Fruit fly (Drosophila melanogaster) whole organism, embryonic: ENCODE results near the gene Clc.
A peak's percentile ranks its signal among the peaks of the same experiment; 100 is the strongest.

Experiments
- Abd-B ChIP-seq: fragments of 200-800 bp; sonication (Bioruptor generic); optimal IDR thresholded peaks from 2 replicates; lab custom pipeline; 2018; ENCODE audit warnings: missing biosample characterization, mild to moderate bottlenecking, missing genetic modification characterization, moderate library complexity
- Antp ChIP-seq: fragments of 200-800 bp; sonication (Bioruptor generic); optimal IDR thresholded peaks from 3 replicates; lab custom pipeline; 2016; ENCODE audit warnings: missing biosample characterization, missing genetic modification characterization
- CG10366 ChIP-seq: fragments of 200-800 bp; sonication (Bioruptor generic); IDR thresholded peaks from 2 replicates; pipeline ENCODE4 v1.3.6; 2022; ENCODE audit warnings: missing biosample characterization, missing genetic modification characterization
- CG11247 ChIP-seq: fragments of 200-800 bp; sonication (Bioruptor generic); IDR thresholded peaks from 2 replicates; pipeline ENCODE4 v1.3.6; 2022; ENCODE audit warnings: missing biosample characterization, missing genetic modification characterization
- CG12071 ChIP-seq: fragments of 200-800 bp; sonication (Bioruptor generic); optimal IDR thresholded peaks from 3 replicates; lab custom pipeline; 2018; ENCODE audit warnings: missing biosample characterization, mild to moderate bottlenecking, missing genetic modification characterization
- CG1233 ChIP-seq: fragments of 200-800 bp; sonication (Bioruptor generic); optimal IDR thresholded peaks from 4 replicates; lab custom pipeline; 2018; ENCODE audit warnings: missing biosample characterization, mild to moderate bottlenecking, missing genetic modification characterization
- CG12744 ChIP-seq: fragments of 200-800 bp; sonication (Bioruptor generic); optimal IDR thresholded peaks from 2 replicates; lab custom pipeline; 2016; ENCODE audit warnings: missing biosample characterization, missing genetic modification characterization
- CG13894 ChIP-seq: fragments of 200-800 bp; sonication (Bioruptor generic); optimal IDR thresholded peaks from 3 replicates; lab custom pipeline; 2018; ENCODE audit warnings: missing biosample characterization, mild to moderate bottlenecking, missing genetic modification characterization, moderate library complexity
- CG14441 ChIP-seq: fragments of 200-800 bp; sonication (Bioruptor generic); IDR thresholded peaks from 2 replicates; pipeline ENCODE4 v1.3.6; 2022; ENCODE audit warnings: missing biosample characterization, missing genetic modification characterization
- CG17359 ChIP-seq: fragments of 200-800 bp; sonication (Bioruptor generic); optimal IDR thresholded peaks from 3 replicates; lab custom pipeline; 2018; ENCODE audit warnings: missing biosample characterization, mild to moderate bottlenecking, missing genetic modification characterization, moderate library complexity
- CG18011 ChIP-seq: fragments of 200-800 bp; sonication (Bioruptor generic); optimal IDR thresholded peaks from 2 replicates; lab custom pipeline; 2017; ENCODE audit warnings: missing biosample characterization, missing genetic modification characterization, mild to moderate bottlenecking, moderate library complexity, missing genotype
- CG1832 ChIP-seq: fragments of 200-800 bp; sonication (Bioruptor generic); optimal IDR thresholded peaks from 2 replicates; lab custom pipeline; 2017; ENCODE audit warnings: missing biosample characterization, mild to moderate bottlenecking, missing genetic modification characterization, inconsistent platforms
- CG18476 ChIP-seq: fragments of 200-800 bp; sonication (Bioruptor generic); optimal IDR thresholded peaks from 2 replicates; lab custom pipeline; 2016; ENCODE audit warnings: missing biosample characterization, mild to moderate bottlenecking, missing genetic modification characterization
- CG2889 ChIP-seq: fragments of 200-800 bp; sonication (Bioruptor generic); IDR thresholded peaks from 3 replicates; pipeline ENCODE4 v1.3.6; 2022; ENCODE audit warnings: missing biosample characterization, missing genetic modification characterization
- CG3838 ChIP-seq: fragments of 200-800 bp; sonication (Bioruptor generic); optimal IDR thresholded peaks from 3 replicates; lab custom pipeline; 2016; ENCODE audit warnings: missing biosample characterization, missing genetic modification characterization
- CG3847 ChIP-seq: fragments of 200-800 bp; sonication (Bioruptor generic); IDR thresholded peaks from 2 replicates; pipeline ENCODE4 v1.3.6; 2022; ENCODE audit warnings: missing biosample characterization, missing genetic modification characterization
- CG4328 ChIP-seq: fragments of 200-800 bp; sonication (Bioruptor generic); optimal IDR thresholded peaks from 3 replicates; lab custom pipeline; 2017; ENCODE audit warnings: missing biosample characterization, missing genetic modification reagents, missing genetic modification characterization
- CG5245 ChIP-seq: fragments of 200-800 bp; sonication (Bioruptor generic); optimal IDR thresholded peaks from 3 replicates; lab custom pipeline; 2016; ENCODE audit warnings: missing biosample characterization, missing genetic modification characterization
- CG7556 ChIP-seq: fragments of 200-800 bp; sonication (Bioruptor generic); optimal IDR thresholded peaks from 2 replicates; lab custom pipeline; 2017; ENCODE audit warnings: missing biosample characterization, mild to moderate bottlenecking, missing genetic modification characterization
- CG9727 ChIP-seq: fragments of 200-800 bp; sonication (Bioruptor generic); optimal IDR thresholded peaks from 3 replicates; lab custom pipeline; 2017; ENCODE audit warnings: missing biosample characterization, mild to moderate bottlenecking, missing genetic modification characterization
- CG9797 ChIP-seq: fragments of 200-800 bp; sonication (Bioruptor generic); optimal IDR thresholded peaks from 3 replicates; lab custom pipeline; 2018; ENCODE audit warnings: missing biosample characterization, mild to moderate bottlenecking, missing genetic modification characterization
- CrebB ChIP-seq: fragments of 200-800 bp; sonication (Bioruptor generic); optimal IDR thresholded peaks from 3 replicates; lab custom pipeline; 2018; ENCODE audit warnings: missing biosample characterization, mild to moderate bottlenecking, missing genetic modification characterization
- Drgx ChIP-seq: fragments of 200-800 bp; sonication (Bioruptor generic); IDR thresholded peaks from 2 replicates; pipeline ENCODE4 v1.3.6; 2022; ENCODE audit warnings: missing biosample characterization, missing genetic modification characterization
- HmgZ ChIP-seq: fragments of 200-800 bp; sonication (Bioruptor generic); optimal IDR thresholded peaks from 2 replicates; lab custom pipeline; 2018; ENCODE audit warnings: missing biosample characterization, mild to moderate bottlenecking, missing genetic modification characterization
- Hr39 ChIP-seq: fragments of >200 bp; optimal IDR thresholded peaks from 2 replicates; lab custom pipeline; 2017
- Oaz ChIP-seq: fragments of 200-800 bp; sonication (Bioruptor generic); IDR thresholded peaks from 2 replicates; pipeline ENCODE4 v1.3.6; 2022; ENCODE audit warnings: missing biosample characterization, missing genetic modification characterization
- Opbp ChIP-seq: fragments of 200-800 bp; sonication (Bioruptor generic); IDR thresholded peaks from 3 replicates; pipeline ENCODE4 v1.3.6; 2022; ENCODE audit warnings: missing biosample characterization, missing genetic modification characterization; ENCODE audit not compliant: partially characterized antibody
- Usf ChIP-seq: fragments of 200-800 bp; sonication (Bioruptor generic); optimal IDR thresholded peaks from 2 replicates; lab custom pipeline; 2017; ENCODE audit warnings: missing genotype, missing biosample characterization, missing genetic modification characterization
- Vsx1 ChIP-seq: fragments of 200-800 bp; sonication (Bioruptor generic); optimal IDR thresholded peaks from 2 replicates; lab custom pipeline; 2017; ENCODE audit warnings: missing biosample characterization, mild to moderate bottlenecking, missing genetic modification characterization, missing genetic modification reagents
- abd-A ChIP-seq: fragments of 200-800 bp; sonication (Bioruptor generic); optimal IDR thresholded peaks from 3 replicates; lab custom pipeline; 2019; ENCODE audit warnings: missing biosample characterization, mild to moderate bottlenecking, missing genetic modification characterization, moderate library complexity
- al ChIP-seq: fragments of 200-800 bp; sonication (Bioruptor generic); IDR thresholded peaks from 2 replicates; pipeline ENCODE4 v1.3.6; 2022; ENCODE audit warnings: missing biosample characterization, missing genetic modification characterization
- ase ChIP-seq: fragments of 200-800 bp; sonication (Bioruptor generic); IDR thresholded peaks from 3 replicates; pipeline ENCODE4 v1.3.6; 2022; ENCODE audit warnings: missing biosample characterization, missing genetic modification characterization
- crp ChIP-seq, 2 experiments: fragments of 200-800 bp; sonication (Bioruptor generic); optimal IDR thresholded peaks; 2 replicates in 1 of 2; 3 replicates in 1 of 2; lab custom pipeline; 2017; ENCODE audit warnings: missing biosample characterization in 2 of 2, missing genetic modification characterization in 2 of 2, mild to moderate bottlenecking in 1 of 2, moderate library complexity in 1 of 2
- esg ChIP-seq: fragments of 200-800 bp; sonication (Bioruptor generic); conservative IDR thresholded peaks from 2 replicates; pipeline ENCODE4 v1.3.6; 2022; ENCODE audit warnings: missing biosample characterization, missing genetic modification characterization
- fd96Cb ChIP-seq: fragments of 200-800 bp; sonication (Bioruptor generic); optimal IDR thresholded peaks from 2 replicates; lab custom pipeline; 2018; ENCODE audit warnings: missing biosample characterization, mild to moderate bottlenecking, missing genetic modification characterization, moderate library complexity
- grn ChIP-seq: fragments of 200-800 bp; sonication (Bioruptor generic); optimal IDR thresholded peaks from 3 replicates; lab custom pipeline; 2017; ENCODE audit warnings: missing biosample characterization, missing genetic modification characterization
- h ChIP-seq: fragments of >200 bp; optimal IDR thresholded peaks from 2 replicates; lab custom pipeline; 2017
- hkb ChIP-seq, 2 experiments: fragments of 200-800 bp in 1 of 2; fragments of >200 bp in 1 of 2; sonication (Bioruptor generic) in 1 of 2; IDR thresholded peaks in 1 of 2; optimal IDR thresholded peaks in 1 of 2; 2 replicates each; pipeline versions ENCODE4 v1.3.6 to Lab custom; 2017 to 2022; ENCODE audit warnings: missing biosample characterization in 1 of 2, missing genetic modification characterization in 1 of 2
- inv ChIP-seq: fragments of 200-800 bp; sonication (Bioruptor generic); IDR thresholded peaks from 2 replicates; pipeline ENCODE4 v1.3.6; 2022; ENCODE audit warnings: missing biosample characterization, missing genetic modification characterization; ENCODE audit not compliant: partially characterized antibody
- knrl ChIP-seq: fragments of 200-800 bp; sonication (Bioruptor generic); IDR thresholded peaks from 3 replicates; pipeline ENCODE4 v1.3.6; 2022; ENCODE audit warnings: missing biosample characterization, missing genetic modification characterization; ENCODE audit not compliant: partially characterized antibody
- nmo ChIP-seq: fragments of 200-800 bp; sonication (Bioruptor generic); optimal IDR thresholded peaks from 2 replicates; lab custom pipeline; 2018; ENCODE audit warnings: missing biosample characterization, mild to moderate bottlenecking, missing genetic modification characterization, moderate library complexity
- peb ChIP-seq: fragments of 200-800 bp; sonication (Bioruptor generic); IDR thresholded peaks from 2 replicates; pipeline ENCODE4 v1.3.6; 2022; ENCODE audit warnings: missing biosample characterization, missing genetic modification characterization
- pnt ChIP-seq: fragments of 200-800 bp; sonication (Bioruptor generic); optimal IDR thresholded peaks from 3 replicates; lab custom pipeline; 2016; ENCODE audit warnings: missing biosample characterization, missing genetic modification characterization
- pum ChIP-seq: fragments of 200-800 bp; sonication (Bioruptor generic); optimal IDR thresholded peaks from 2 replicates; lab custom pipeline; 2016; ENCODE audit warnings: missing biosample characterization, missing genetic modification characterization
- sd ChIP-seq: fragments of 200-800 bp; sonication (Bioruptor generic); optimal IDR thresholded peaks from 3 replicates; lab custom pipeline; 2018; ENCODE audit warnings: missing biosample characterization, mild to moderate bottlenecking, missing genetic modification characterization, moderate library complexity
- sens-2 ChIP-seq: fragments of 200-800 bp; sonication (Bioruptor generic); IDR thresholded peaks from 2 replicates; pipeline ENCODE4 v1.3.6; 2022; ENCODE audit warnings: missing biosample characterization, missing genetic modification characterization
- shn ChIP-seq: fragments of 200-800 bp; sonication (Bioruptor generic); optimal IDR thresholded peaks from 3 replicates; lab custom pipeline; 2016; ENCODE audit warnings: missing biosample characterization, missing genetic modification characterization
- sim ChIP-seq: fragments of 200-800 bp; sonication (Bioruptor generic); IDR thresholded peaks from 2 replicates; pipeline ENCODE4 v1.3.6; 2022; ENCODE audit warnings: missing biosample characterization, missing genetic modification characterization
- trem ChIP-seq: fragments of 200-800 bp; optimal IDR thresholded peaks from 3 replicates; lab custom pipeline; 2019; ENCODE audit warnings: missing biosample characterization, mild to moderate bottlenecking, missing genetic modification characterization, moderate library complexity
- ttk ChIP-seq: fragments of 200-800 bp; sonication (Bioruptor generic); IDR thresholded peaks from 2 replicates; pipeline ENCODE4 v2.1.2; 2022; ENCODE audit warnings: missing biosample characterization, missing genetic modification characterization
- zen2 ChIP-seq: fragments of 200-800 bp; sonication (Bioruptor generic); IDR thresholded peaks from 3 replicates; pipeline ENCODE4 v1.3.6; 2022; ENCODE audit warnings: missing biosample characterization, missing genetic modification characterization; ENCODE audit not compliant: partially characterized antibody

The Clc gene

dm6 chr3L:20195875-20196274 lies 45.0 kb upstream of the Clc start (continued):
- TF ChIP-seq esg (GFP tag; lab: Robert Waterston, UW) (peak; percentile 63), crp (GFP tag; optimal IDR thresholded peaks at IDR 0.05; lab: Kevin White, UChicago) (no peak), ase (GFP tag; lab: Robert Waterston, UW) (peak; percentile 76), sim (GFP tag; lab: Robert Waterston, UW) (no peak), CG9727 (GFP tag; lab: Kevin White, UChicago) (peak; percentile 31), CG13894 (no peak), Usf (GFP tag; lab: Kevin White, UChicago) (no peak), CG17359 (tag; lab: Kevin White, UChicago) (peak; percentile 75), CG3838 (no peak), Oaz (GFP tag; lab: Robert Waterston, UW) (no peak), CG5245 (peak; percentile 51), knrl (GFP tag; lab: Robert Waterston, UW) (no peak), inv (GFP tag; lab: Robert Waterston, UW) (no peak), HmgZ (tag; lab: Kevin White, UChicago) (no peak), CG2889 (GFP tag; lab: Robert Waterston, UW) (peak; percentile 19; the same call in 1 of the 3 replicates), CG12744 (GFP tag; lab: Kevin White, UChicago) (no peak), al (GFP tag; lab: Robert Waterston, UW) (0 out of 2 replicates have a peak, but pooled peaks have one; percentile 15), trem (tag; lab: Kevin White, UChicago) (peak; percentile 51), CG3847 (GFP tag; lab: Robert Waterston, UW) (peak; percentile 50; the same call in 1 of the 2 replicates), Abd-B (GFP tag; lab: Kevin White, UChicago) (peak; percentile 64), abd-A (tag; lab: Kevin White, UChicago) (no peak), Drgx (GFP tag; lab: Robert Waterston, UW) (peak; percentile 88), CG12071 (GFP tag; lab: Kevin White, UChicago) (peak; percentile 45), sens-2 (GFP tag; lab: Robert Waterston, UW) (no peak), pnt (GFP tag; lab: Kevin White, UChicago) (peak; percentile 75), CG1832 (GFP tag; lab: Kevin White, UChicago) (no peak), CG7556 (GFP tag; lab: Kevin White, UChicago) (peak; percentile 29), zen2 (GFP tag; lab: Robert Waterston, UW) (no peak), Hr39 (lab: Kevin White, UChicago) (no peak), CG14441 (peak; percentile 78), Opbp (GFP tag; lab: Robert Waterston, UW) (no peak), Vsx1 (GFP tag; lab: Kevin White, UChicago) (no peak), CG10366 (GFP tag; lab: Robert Waterston, UW) (peak; percentile 71), CrebB (no peak), Antp (GFP tag; lab: Kevin White, UChicago) (peak; percentile 76), peb (peak; percentile 49; the same call in 1 of the 2 replicates), shn (peak; percentile 30), CG1233 (GFP tag; lab: Kevin White, UChicago) (peak; percentile 52), ttk (GFP tag; lab: Robert Waterston, UW) (peak; percentile 55; the same call in 1 of the 2 replicates), CG18476 (GFP tag; lab: Kevin White, UChicago) (peak; percentile 4), CG4328 (GFP tag; lab: Kevin White, UChicago) (no peak), h (lab: Kevin White, UChicago) (no peak), CG18011 (GFP tag; lab: Kevin White, UChicago) (no peak), nmo (peak; percentile 70), hkb (optimal IDR thresholded peaks at IDR 0.05; lab: Kevin White, UChicago) (no peak), hkb (GFP tag; IDR thresholded peaks at IDR 0.05; lab: Robert Waterston, UW) (peak; percentile 72; the same call in 1 of the 2 replicates), sd (peak; percentile 11), CG11247 (GFP tag; lab: Robert Waterston, UW) (peak; percentile 52; the same call in 1 of the 2 replicates), fd96Cb (tag; lab: Kevin White, UChicago) (peak; percentile 69), grn (GFP tag; lab: Kevin White, UChicago) (no peak), pum (GFP tag; lab: Kevin White, UChicago) (peak; percentile 61), CG9797 (no peak)
